Worm (Caenorhabditis elegans): ENCODE results near the gene npp-20.

Gene npp-20

DNA sequence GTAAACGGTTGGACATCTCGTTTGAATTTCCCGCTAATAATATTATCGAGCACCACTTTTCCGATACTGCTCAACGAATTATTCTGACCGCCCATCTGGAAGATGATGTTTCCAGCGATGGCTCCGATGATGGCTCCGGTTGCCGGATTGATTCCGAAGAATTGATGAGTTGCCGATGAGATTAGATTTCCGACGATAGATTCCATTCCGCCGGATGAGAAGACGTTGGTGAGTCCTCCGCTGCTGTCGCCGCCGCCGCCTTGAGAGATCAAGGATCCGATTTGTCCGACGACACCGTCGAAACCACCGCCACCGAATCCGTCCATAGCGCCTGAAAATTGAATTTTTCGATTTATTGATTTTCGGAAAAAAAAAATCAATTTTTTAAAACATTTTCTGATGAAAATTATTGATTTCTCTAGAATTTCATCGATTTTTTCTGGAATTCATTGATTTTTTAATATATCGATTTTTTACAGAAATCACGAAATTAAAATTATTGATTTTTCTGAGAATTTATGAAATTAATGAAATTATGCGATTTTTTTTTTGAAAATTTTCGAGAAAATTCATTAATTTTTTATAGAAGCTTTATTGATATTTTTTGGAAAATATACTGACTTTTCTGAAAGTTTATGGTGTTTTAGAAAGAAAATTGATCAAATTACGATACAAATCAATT is 51.7 kb downstream of the npp-20 start:
- TF ChIP-seq klf-2 (GFP tag; conservative IDR thresholded peaks at IDR 0.05) (no peak), med-1 (GFP tag; optimal IDR thresholded peaks at IDR 0.05; ENCODE audit: insufficient read depth) (no peak), cog-1 (tag; optimal IDR thresholded peaks at IDR 0.05) (no peak), T22C8.4 (GFP tag; IDR thresholded peaks at IDR 0.05) (peak; percentile 35; the same call in 1 of the 2 replicates), tab-1 (GFP tag; IDR thresholded peaks at IDR 0.05) (no peak), ztf-23 (GFP tag; IDR thresholded peaks at IDR 0.05) (no peak), ztf-29 (GFP tag; IDR thresholded peaks at IDR 0.05) (no peak), ref-1 (GFP tag; conservative IDR thresholded peaks at IDR 0.05) (no peak)

DNA sequence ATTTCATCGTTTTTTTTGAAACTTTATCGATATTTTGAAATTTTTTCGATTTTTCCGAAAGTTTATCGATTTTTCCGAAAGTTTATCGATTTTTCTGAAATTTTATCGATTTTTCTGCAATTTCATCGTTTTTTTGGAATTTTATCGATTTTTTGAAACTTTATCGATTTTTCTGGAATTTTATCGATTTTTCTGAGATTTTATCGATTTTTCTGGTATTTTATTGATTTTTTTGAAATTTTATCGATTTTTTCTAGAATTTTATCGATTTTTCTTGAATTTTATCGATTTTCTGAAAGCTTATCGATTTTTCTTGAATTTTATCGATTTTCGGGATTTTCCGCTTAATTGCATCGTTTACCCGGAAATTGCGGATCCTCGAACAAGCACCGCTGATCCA is 52.3 kb downstream of the npp-20 start:
- TF ChIP-seq med-1 (GFP tag; optimal IDR thresholded peaks at IDR 0.05; ENCODE audit: insufficient read depth): no peak
- peak; percentile 95 for TF ChIP-seq T22C8.4 (GFP tag; IDR thresholded peaks at IDR 0.05)

All from whole organism, midembryonic.